Worm (Caenorhabditis elegans) whole organism, young adult: Measurements from ENCODE around the gene abi-1.
A peak's percentile ranks its signal among the peaks of the same experiment; 100 is the strongest.

Experiments used
- B0019.2 ChIP-seq: fragments of 200-800 bp; sonication (Bioruptor generic); conservative IDR thresholded peaks from 2 replicates; pipeline ENCODE4 v1.3.6; 2022; ENCODE audit warnings: missing genetic modification reagents, missing genetic modification characterization, missing compliant biosample characterization
- F49E8.2 ChIP-seq: sonication (generic microtip); optimal IDR thresholded peaks from 3 replicates; lab custom pipeline; 2017; ENCODE audit warnings: missing genetic modification characterization, mild to moderate bottlenecking, missing compliant biosample characterization, antibody characterized with exemption, moderate library complexity; ENCODE audit not compliant: insufficient read depth
- F52B5.7 ChIP-seq: sonication (generic microtip); optimal IDR thresholded peaks from 2 replicates; lab custom pipeline; 2016; ENCODE audit warnings: mild to moderate bottlenecking, missing genetic modification characterization, missing compliant biosample characterization
- T07F8.4 ChIP-seq: sonication (generic microtip); optimal IDR thresholded peaks from 2 replicates; lab custom pipeline; 2016; ENCODE audit warnings: mild to moderate bottlenecking, missing genetic modification characterization, moderate library complexity, missing compliant biosample characterization
- bed-1 ChIP-seq: fragments of 200-800 bp; sonication (Bioruptor generic); IDR thresholded peaks from 2 replicates; pipeline ENCODE4 v1.3.6; 2022; ENCODE audit warnings: missing genetic modification reagents, missing genetic modification characterization, missing compliant biosample characterization
- ccch-3 ChIP-seq: fragments of 200-800 bp; sonication (Bioruptor generic); optimal IDR thresholded peaks from 2 replicates; lab custom pipeline; 2018; ENCODE audit warnings: mild to moderate bottlenecking, missing genetic modification characterization, missing compliant biosample characterization
- dpl-1 ChIP-seq: fragments of 150-350 bp; optimal IDR thresholded peaks from 2 replicates; lab custom pipeline; 2014; ENCODE audit warnings: missing biosample characterization, missing genetic modification reagents, missing genetic modification characterization
- him-1 ChIP-seq: sonication (generic microtip); optimal IDR thresholded peaks from 2 replicates; lab custom pipeline; 2016; ENCODE audit warnings: missing genotype, missing genetic modification reagents, missing genetic modification characterization, missing compliant biosample characterization
- lin-40 ChIP-seq: sonication (generic microtip); optimal IDR thresholded peaks from 2 replicates; lab custom pipeline; 2016; ENCODE audit warnings: missing genetic modification characterization, mild to moderate bottlenecking, missing compliant biosample characterization, missing genotype, missing genetic modification reagents
- sea-2 ChIP-seq: fragments of 200-800 bp; sonication (Bioruptor generic); IDR thresholded peaks from 2 replicates; pipeline ENCODE4 v1.3.6; 2022; ENCODE audit warnings: missing genetic modification characterization, missing compliant biosample characterization
- snpc-4 ChIP-seq, 5 experiments: fragments of 150-350 bp in 1 of 5; sonication (generic microtip) in 4 of 5; optimal IDR thresholded peaks; 2 replicates each; lab custom pipeline; 2014 to 2018; ENCODE audit warnings: missing genetic modification characterization in 5 of 5, missing biosample characterization in 3 of 5, antibody characterized with exemption in 2 of 5, mild to moderate bottlenecking in 2 of 5, missing compliant biosample characterization in 2 of 5, missing genotype in 2 of 5, moderate library complexity in 2 of 5, missing genetic modification reagents in 1 of 5
- tlf-1 ChIP-seq: fragments of 200-800 bp; sonication (Bioruptor generic); optimal IDR thresholded peaks from 2 replicates; lab custom pipeline; 2018; ENCODE audit warnings: mild to moderate bottlenecking, missing genetic modification characterization, missing compliant biosample characterization
- unc-130 ChIP-seq: sonication (generic microtip); optimal IDR thresholded peaks from 2 replicates; lab custom pipeline; 2016; ENCODE audit warnings: missing genetic modification reagents, missing genetic modification characterization, missing compliant biosample characterization

- TF ChIP-seq ccch-3 (no peak), T07F8.4 (tag; lab: Kevin White, UChicago) (no peak), snpc-4 (GFP tag; optimal IDR thresholded peaks at IDR 0.05; lab: Kevin White, UChicago) (no peak), snpc-4 (tag; optimal IDR thresholded peaks at IDR 0.05; lab: Kevin White, UChicago) (no peak), tlf-1 (GFP tag; lab: Kevin White, UChicago) (peak; percentile 64), lin-40 (tag; lab: Kevin White, UChicago) (no peak), dpl-1 (GFP tag; lab: Kevin White, UChicago) (peak; percentile 78), unc-130 (GFP tag; lab: Kevin White, UChicago) (no peak), sea-2 (GFP tag; lab: Robert Waterston, UW) (no peak), F52B5.7 (tag; lab: Kevin White, UChicago) (no peak), him-1 (tag; lab: Kevin White, UChicago) (peak; percentile 8), B0019.2 (GFP tag; lab: Robert Waterston, UW) (no peak), bed-1 (GFP tag; lab: Robert Waterston, UW) (no peak), F49E8.2 (tag; lab: Kevin White, UChicago) (peak; percentile 40)
Measured at ce11 chrIII:5719832-5720194, 27.3 kb upstream of the abi-1 start.
